Worm (Caenorhabditis elegans): ENCODE measurements around the gene F59B8.1.

Gene F59B8.1

ce11 chrIV:9440880-9441336, 12.8 kb downstream of the F59B8.1 start, which contains the start of gene idh-1:
Gene idh-1 (minus strand): TSS chrIV:9441107.
- TF ChIP-seq mls-2 (tag; optimal IDR thresholded peaks at IDR 0.05) (no peak), lin-32 (GFP tag; optimal IDR thresholded peaks at IDR 0.05) (no peak), pha-4 (tag; optimal IDR thresholded peaks at IDR 0.05) (no peak), mab-5 (tag; optimal IDR thresholded peaks at IDR 0.05) (no peak), zip-8 (tag; optimal IDR thresholded peaks at IDR 0.05) (no peak), lin-13 (tag; optimal IDR thresholded peaks at IDR 0.05) (no peak), hlh-1 (tag; optimal IDR thresholded peaks at IDR 0.05) (no peak), lsy-2 (tag; optimal IDR thresholded peaks at IDR 0.05) (no peak), ztf-11 (tag; optimal IDR thresholded peaks at IDR 0.05) (no peak), ceh-39 (tag; optimal IDR thresholded peaks at IDR 0.05) (no peak), nhr-76 (tag; optimal IDR thresholded peaks at IDR 0.05) (no peak), nhr-2 (tag; optimal IDR thresholded peaks at IDR 0.05) (no peak)

ce11 chrIV:9441391-9441790, 13.3 kb downstream of the F59B8.1 start:
- TF ChIP-seq hlh-1 (tag; optimal IDR thresholded peaks at IDR 0.05) (no peak), bed-3 (GFP tag; optimal IDR thresholded peaks at IDR 0.05) (no peak), lsy-2 (tag; optimal IDR thresholded peaks at IDR 0.05) (no peak), snpc-4 (tag; optimal IDR thresholded peaks at IDR 0.05) (no peak), unc-62 (GFP tag; optimal IDR thresholded peaks at IDR 0.05) (no peak), zip-8 (tag; optimal IDR thresholded peaks at IDR 0.05) (no peak), M03D4.4 (tag; optimal IDR thresholded peaks at IDR 0.05) (no peak), elt-3 (tag; optimal IDR thresholded peaks at IDR 0.05) (no peak), mls-2 (tag; optimal IDR thresholded peaks at IDR 0.05) (no peak), cnd-1 (tag; optimal IDR thresholded peaks at IDR 0.05) (no peak), ham-2 (GFP tag; optimal IDR thresholded peaks at IDR 0.05) (no peak), elt-1 (tag; optimal IDR thresholded peaks at IDR 0.05; ENCODE audit: borderline replicate concordance, insufficient read depth) (no peak), pha-4 (tag; optimal IDR thresholded peaks at IDR 0.05) (no peak), lin-13 (tag; optimal IDR thresholded peaks at IDR 0.05) (no peak), ceh-43 (GFP tag; optimal IDR thresholded peaks at IDR 0.05) (no peak)

- TF ChIP-seq elt-1 (tag; optimal IDR thresholded peaks at IDR 0.05; ENCODE audit: borderline replicate concordance, insufficient read depth) (peak; percentile 80), nhr-28 (tag; optimal IDR thresholded peaks at IDR 0.05) (no peak)
Measured at ce11 chrIV:9442106-9442532, 14.1 kb downstream of the F59B8.1 start.

- TF ChIP-seq elt-3 (tag; optimal IDR thresholded peaks at IDR 0.05) (no peak), ceh-43 (GFP tag; optimal IDR thresholded peaks at IDR 0.05) (no peak), ces-1 (GFP tag; optimal IDR thresholded peaks at IDR 0.05) (no peak), unc-62 (GFP tag; optimal IDR thresholded peaks at IDR 0.05) (no peak), ham-2 (GFP tag; optimal IDR thresholded peaks at IDR 0.05) (no peak), nhr-28 (tag; optimal IDR thresholded peaks at IDR 0.05) (no peak), pha-4 (tag; optimal IDR thresholded peaks at IDR 0.05) (no peak), nhr-237 (tag; optimal IDR thresholded peaks at IDR 0.05) (no peak), ceh-83 (GFP tag; optimal IDR thresholded peaks at IDR 0.05) (no peak), sptf-1 (tag; optimal IDR thresholded peaks at IDR 0.05) (no peak), elt-1 (tag; optimal IDR thresholded peaks at IDR 0.05; ENCODE audit: borderline replicate concordance, insufficient read depth) (no peak), flh-1 (GFP tag; optimal IDR thresholded peaks at IDR 0.05) (no peak), lsy-2 (tag; optimal IDR thresholded peaks at IDR 0.05) (no peak), nhr-12 (tag; optimal IDR thresholded peaks at IDR 0.05) (no peak), mls-2 (tag; optimal IDR thresholded peaks at IDR 0.05) (no peak), M03D4.4 (tag; optimal IDR thresholded peaks at IDR 0.05) (no peak), hlh-1 (tag; optimal IDR thresholded peaks at IDR 0.05) (no peak), snpc-4 (tag; optimal IDR thresholded peaks at IDR 0.05) (no peak), lin-13 (tag; optimal IDR thresholded peaks at IDR 0.05) (no peak)
Measured at ce11 chrIV:9443940-9444339, 15.9 kb downstream of the F59B8.1 start, which contains the start of gene F38E11.9. Gene F38E11.9 (minus strand): TSS chrIV:9444040.

- peak; percentile 54 for TF ChIP-seq cnd-1 (tag; optimal IDR thresholded peaks at IDR 0.05)
- peak; percentile 54 for TF ChIP-seq ztf-11 (tag; optimal IDR thresholded peaks at IDR 0.05)
- TF ChIP-seq lsy-2 (tag; optimal IDR thresholded peaks at IDR 0.05): peak; percentile 76
- TF ChIP-seq unc-62 (GFP tag; optimal IDR thresholded peaks at IDR 0.05): peak; percentile 38
- TF ChIP-seq nhr-2 (tag; optimal IDR thresholded peaks at IDR 0.05): peak; percentile 41
- TF ChIP-seq elt-3 (tag; optimal IDR thresholded peaks at IDR 0.05): peak; percentile 38
- TF ChIP-seq flh-1 (GFP tag; optimal IDR thresholded peaks at IDR 0.05): no peak
- peak; percentile 46 for TF ChIP-seq sptf-1 (tag; optimal IDR thresholded peaks at IDR 0.05)
- TF ChIP-seq drap-1 (GFP tag; optimal IDR thresholded peaks at IDR 0.05): peak; percentile 66
- peak; percentile 97 for TF ChIP-seq pha-4 (tag; optimal IDR thresholded peaks at IDR 0.05)
- no peak for TF ChIP-seq bed-3 (GFP tag; optimal IDR thresholded peaks at IDR 0.05)
- no peak for TF ChIP-seq mls-2 (tag; optimal IDR thresholded peaks at IDR 0.05)
- TF ChIP-seq ham-2 (GFP tag; optimal IDR thresholded peaks at IDR 0.05): peak; percentile 45
- peak; percentile 85 for TF ChIP-seq unc-120 (tag; optimal IDR thresholded peaks at IDR 0.05; ENCODE audit: poor library complexity, severe bottlenecking)
- no peak for TF ChIP-seq unc-39 (tag; optimal IDR thresholded peaks at IDR 0.05)
- TF ChIP-seq nhr-28 (tag; optimal IDR thresholded peaks at IDR 0.05): no peak
- peak; percentile 63 for TF ChIP-seq hlh-1 (tag; optimal IDR thresholded peaks at IDR 0.05)
- peak; percentile 33 for TF ChIP-seq tbx-8 (GFP tag; optimal IDR thresholded peaks at IDR 0.05)
- TF ChIP-seq zip-8 (tag; optimal IDR thresholded peaks at IDR 0.05): no peak
- TF ChIP-seq sem-2 (GFP tag; optimal IDR thresholded peaks at IDR 0.05): peak; percentile 43
- TF ChIP-seq nhr-76 (tag; optimal IDR thresholded peaks at IDR 0.05): no peak
- TF ChIP-seq ceh-39 (tag; optimal IDR thresholded peaks at IDR 0.05): peak; percentile 78
- TF ChIP-seq mab-5 (tag; optimal IDR thresholded peaks at IDR 0.05): no peak
- TF ChIP-seq nhr-12 (tag; optimal IDR thresholded peaks at IDR 0.05): peak; percentile 29
- no peak for TF ChIP-seq M03D4.4 (tag; optimal IDR thresholded peaks at IDR 0.05)
- TF ChIP-seq nhr-237 (tag; optimal IDR thresholded peaks at IDR 0.05): peak; percentile 48
- TF ChIP-seq ceh-83 (GFP tag; optimal IDR thresholded peaks at IDR 0.05): no peak
- no peak for TF ChIP-seq snpc-4 (tag; optimal IDR thresholded peaks at IDR 0.05)
- TF ChIP-seq blmp-1 (tag; optimal IDR thresholded peaks at IDR 0.05): no peak
- TF ChIP-seq lin-32 (GFP tag; optimal IDR thresholded peaks at IDR 0.05): no peak
- TF ChIP-seq ceh-43 (GFP tag; optimal IDR thresholded peaks at IDR 0.05): no peak
- no peak for TF ChIP-seq elt-1 (tag; optimal IDR thresholded peaks at IDR 0.05; ENCODE audit: borderline replicate concordance, insufficient read depth)
- peak; percentile 84 for TF ChIP-seq ces-1 (GFP tag; optimal IDR thresholded peaks at IDR 0.05)
Measured at ce11 chrIV:9444417-9445026, 16.5 kb downstream of the F59B8.1 start.

All from whole organism, mixed stage, embryonic.